Worm (Caenorhabditis elegans) whole organism, late embryonic: Measurements from ENCODE around the gene clpf-1.

Experiments
- ceh-24 ChIP-seq: sonication (generic microtip); optimal IDR thresholded peaks from 2 replicates; lab custom pipeline; 2016; ENCODE audit warnings: mild to moderate bottlenecking, missing genetic modification characterization, missing compliant biosample characterization
- fkh-10 ChIP-seq: fragments of 150-350 bp; optimal IDR thresholded peaks from 2 replicates; lab custom pipeline; 2014; ENCODE audit warnings: missing biosample characterization, missing genetic modification reagents, missing genetic modification characterization
- hlh-13 ChIP-seq: fragments of 200-800 bp; sonication (Bioruptor generic); optimal IDR thresholded peaks from 2 replicates; lab custom pipeline; 2018; ENCODE audit warnings: mild to moderate bottlenecking, missing genetic modification characterization, missing compliant biosample characterization
- pha-2 ChIP-seq: sonication (generic microtip); optimal IDR thresholded peaks from 2 replicates; lab custom pipeline; 2017; ENCODE audit warnings: mild to moderate bottlenecking, missing genetic modification characterization, missing compliant biosample characterization

ce11 chrIII:3382465-3382864, 15.1 kb upstream of the clpf-1 start:
- TF ChIP-seq pha-2 (no peak), ceh-24 (tag; lab: Kevin White, UChicago) (no peak), fkh-10 (no peak), hlh-13 (GFP tag; lab: Kevin White, UChicago) (no peak)
